Fruit fly (Drosophila melanogaster) whole organism, wandering third instar larva: ENCODE measurements around the gene CG10804.
A peak's percentile ranks its signal among the peaks of the same experiment; 100 is the strongest.

Source experiments
- Rel ChIP-seq, 2 experiments: fragments of 200-800 bp; sonication (Bioruptor generic) in 1 of 2; optimal IDR thresholded peaks; 2 replicates in 1 of 2; 3 replicates in 1 of 2; lab custom pipeline; 2016 to 2019; ENCODE audit warnings: mild to moderate bottlenecking in 2 of 2, missing biosample characterization in 2 of 2, missing genetic modification characterization in 2 of 2, moderate library complexity in 1 of 2
- sv ChIP-seq: fragments of 200-800 bp; sonication (Bioruptor generic); optimal IDR thresholded peaks from 3 replicates; lab custom pipeline; 2016; ENCODE audit warnings: missing biosample characterization, missing genetic modification characterization
- usp ChIP-seq: fragments of >200 bp; optimal IDR thresholded peaks from 2 replicates; lab custom pipeline; 2017; ENCODE audit warnings: missing biosample characterization, missing genetic modification characterization

- TF ChIP-seq usp (GFP tag; lab: Kevin White, UChicago) (no peak), Rel (GFP tag; optimal IDR thresholded peaks at IDR 0.05; lab: Kevin White, UChicago) (no peak), Rel (tag; optimal IDR thresholded peaks at IDR 0.05; lab: Kevin White, UChicago) (peak; percentile 32), sv (GFP tag; lab: Kevin White, UChicago) (no peak)
Observed at dm6 chrX:3429952-3430351, 52.2 kb downstream of the CG10804 start.
